Worm (Caenorhabditis elegans) whole organism, L1 larva: ENCODE results near the gene sre-49.

ENCODE experiments used
- ceh-82 ChIP-seq, 3 experiments: fragments of 150-350 bp in 1 of 3; sonication (generic microtip) in 2 of 3; optimal IDR thresholded peaks; 2 replicates each; lab custom pipeline; 2014 to 2017; ENCODE audit warnings: missing biosample characterization in 3 of 3, missing genetic modification characterization in 3 of 3
- lir-3 ChIP-seq: sonication (generic microtip); optimal IDR thresholded peaks from 2 replicates; lab custom pipeline; 2016; ENCODE audit warnings: mild to moderate bottlenecking, missing genetic modification characterization, moderate library complexity, missing compliant biosample characterization; ENCODE audit not compliant: poor library complexity
- mep-1 ChIP-seq: fragments of 150-350 bp; optimal IDR thresholded peaks from 2 replicates; lab custom pipeline; 2014; ENCODE audit warnings: missing biosample characterization, missing genetic modification characterization
- nhr-11 ChIP-seq: fragments of 150-350 bp; optimal IDR thresholded peaks from 2 replicates; lab custom pipeline; 2014; ENCODE audit warnings: missing biosample characterization, missing genetic modification characterization
- nhr-76 ChIP-seq: sonication (generic microtip); optimal IDR thresholded peaks from 2 replicates; lab custom pipeline; 2017; ENCODE audit warnings: missing biosample characterization, missing genetic modification characterization
- nhr-90 ChIP-seq: sonication (generic microtip); optimal IDR thresholded peaks from 2 replicates; lab custom pipeline; 2016; ENCODE audit warnings: mild to moderate bottlenecking, missing genetic modification characterization, missing compliant biosample characterization; ENCODE audit not compliant: poor library complexity
- tlp-1 ChIP-seq: fragments of 150-350 bp; optimal IDR thresholded peaks from 2 replicates; lab custom pipeline; 2014; ENCODE audit warnings: missing biosample characterization, missing genetic modification characterization
- unc-130 ChIP-seq: fragments of 150-350 bp; optimal IDR thresholded peaks from 2 replicates; lab custom pipeline; 2017; ENCODE audit warnings: missing biosample characterization, missing genetic modification characterization, inconsistent platforms

DNA sequence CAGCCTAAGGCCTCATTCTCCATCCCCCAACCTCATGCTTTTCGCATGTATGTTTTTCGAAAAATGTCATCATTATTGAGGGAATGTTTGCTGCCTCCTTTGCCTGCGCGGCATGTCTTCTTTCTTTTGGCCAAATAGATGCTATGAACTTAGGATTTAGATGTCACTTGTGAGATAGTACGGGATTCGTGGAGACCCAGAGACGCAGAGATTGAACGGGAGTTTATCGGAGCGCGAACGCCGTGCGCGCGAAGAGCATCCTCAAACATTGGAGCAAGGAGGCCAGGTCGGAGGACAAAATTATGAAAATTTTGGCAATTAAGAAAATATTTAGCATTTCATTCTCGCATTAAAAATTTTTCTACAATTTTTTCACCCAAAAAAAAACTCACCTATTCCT, 30.3 kb downstream of the sre-49 start:
- no peak for TF ChIP-seq nhr-11 (tag; lab: Kevin White, UChicago)
- TF ChIP-seq nhr-90 (tag; lab: Kevin White, UChicago): no peak
- no peak for TF ChIP-seq mep-1
- no peak for TF ChIP-seq unc-130
- TF ChIP-seq ceh-82 (tag; optimal IDR thresholded peaks at IDR 0.05; lab: Kevin White, UChicago): no peak
- no peak for TF ChIP-seq tlp-1 (tag; lab: Kevin White, UChicago)
- no peak for TF ChIP-seq nhr-76 (tag; lab: Kevin White, UChicago)
- TF ChIP-seq lir-3 (tag; lab: Kevin White, UChicago): no peak
